Fruit fly (Drosophila melanogaster): ENCODE results near the gene Uch-L5.
A peak's percentile ranks its signal among the peaks of the same experiment; 100 is the strongest.

The Uch-L5 gene

dm6 chr3L:9451522-9452118 is 25.1 kb downstream of the Uch-L5 start, which contains the start of the genes CG3448 and ghi (continued):
- TF ChIP-seq nerfin-1 (tag; optimal IDR thresholded peaks at IDR 0.05) (peak; percentile 70), Hr3 (GFP tag; optimal IDR thresholded peaks at IDR 0.05) (peak; percentile 32), eve (GFP tag; optimal IDR thresholded peaks at IDR 0.05) (no peak), Myb (GFP tag; optimal IDR thresholded peaks at IDR 0.05) (peak; percentile 87), Fer3 (tag; optimal IDR thresholded peaks at IDR 0.05) (peak; percentile 68), lilli (GFP tag; optimal IDR thresholded peaks at IDR 0.05) (peak; percentile 59), salm (tag; optimal IDR thresholded peaks at IDR 0.05) (peak; percentile 9), Hey (tag; optimal IDR thresholded peaks at IDR 0.05) (no peak), CG18476 (GFP tag; optimal IDR thresholded peaks at IDR 0.05) (peak; percentile 73), Lim3 (GFP tag; IDR thresholded peaks at IDR 0.05) (no peak), CG7963 (GFP tag; IDR thresholded peaks at IDR 0.05; ENCODE audit: partially characterized antibody) (peak; percentile 69), pfk (GFP tag; optimal IDR thresholded peaks at IDR 0.05) (no peak), CG3995 (GFP tag; optimal IDR thresholded peaks at IDR 0.05) (peak; percentile 37), Antp (GFP tag; optimal IDR thresholded peaks at IDR 0.05) (no peak), Nf-YC (tag; optimal IDR thresholded peaks at IDR 0.05) (peak; percentile 77), kni (GFP tag; optimal IDR thresholded peaks at IDR 0.05) (peak; percentile 75), nerfin-2 (GFP tag; IDR thresholded peaks at IDR 0.05; ENCODE audit: partially characterized antibody) (peak; percentile 79), da (GFP tag; optimal IDR thresholded peaks at IDR 0.05) (no peak), pzg (GFP tag; optimal IDR thresholded peaks at IDR 0.05) (peak; percentile 69), run (tag; optimal IDR thresholded peaks at IDR 0.05) (no peak), CG2116 (GFP tag; optimal IDR thresholded peaks at IDR 0.05) (peak; percentile 94), Hsf (GFP tag; optimal IDR thresholded peaks at IDR 0.05) (peak; percentile 35), rib (GFP tag; IDR thresholded peaks at IDR 0.05) (no peak), CG11247 (GFP tag; IDR thresholded peaks at IDR 0.05) (peak; percentile 63; the same call in 1 of the 2 replicates), CG2712 (tag; optimal IDR thresholded peaks at IDR 0.05) (peak; percentile 72), CG11560 (tag; IDR thresholded peaks at IDR 0.05) (no peak), hth (optimal IDR thresholded peaks at IDR 0.05) (no peak), Dek (tag; optimal IDR thresholded peaks at IDR 0.05) (peak; percentile 18), Trl (optimal IDR thresholded peaks at IDR 0.05) (no peak), Trl (GFP tag; optimal IDR thresholded peaks at IDR 0.05) (peak; percentile 69), Doc2 (GFP tag; IDR thresholded peaks at IDR 0.05) (no peak), CG13123 (GFP tag; optimal IDR thresholded peaks at IDR 0.05) (no peak), ems (GFP tag; optimal IDR thresholded peaks at IDR 0.05) (peak; percentile 52), gfzf (GFP tag; optimal IDR thresholded peaks at IDR 0.05) (peak; percentile 1), ara (GFP tag; IDR thresholded peaks at IDR 0.05) (peak; percentile 59), CG5180 (GFP tag; optimal IDR thresholded peaks at IDR 0.05) (no peak), mirr (GFP tag; optimal IDR thresholded peaks at IDR 0.05) (peak; percentile 59), CG1529 (GFP tag; optimal IDR thresholded peaks at IDR 0.05) (no peak), CG2875 (GFP tag; optimal IDR thresholded peaks at IDR 0.05) (no peak), E2f1 (GFP tag; IDR thresholded peaks at IDR 0.05) (peak; percentile 15; the same call in 1 of the 2 replicates), CG32767 (GFP tag; IDR thresholded peaks at IDR 0.05) (no peak), fu2 (GFP tag; optimal IDR thresholded peaks at IDR 0.05) (no peak), PHDP (tag; optimal IDR thresholded peaks at IDR 0.05) (peak; percentile 54), CG9215 (GFP tag; IDR thresholded peaks at IDR 0.05) (peak; percentile 68), CG2678 (tag; optimal IDR thresholded peaks at IDR 0.05) (peak; percentile 81), ci (GFP tag; IDR thresholded peaks at IDR 0.05) (peak; percentile 51; the same call in 2 of the 3 replicates), HHEX (GFP tag; optimal IDR thresholded peaks at IDR 0.05) (peak; percentile 64), CG14014 (GFP tag; IDR thresholded peaks at IDR 0.05) (no peak), grn (GFP tag; optimal IDR thresholded peaks at IDR 0.05) (peak; percentile 1), pros (GFP tag; optimal IDR thresholded peaks at IDR 0.05) (no peak), CG9727 (GFP tag; optimal IDR thresholded peaks at IDR 0.05) (peak; percentile 35)
